Fruit fly (Drosophila melanogaster) whole organism, embryonic: Measurements from ENCODE around the gene CG31102.

Source experiments
- Bdp1 ChIP-seq: fragments of 200-800 bp; sonication (Bioruptor generic); optimal IDR thresholded peaks from 3 replicates; lab custom pipeline; 2016; ENCODE audit warnings: missing biosample characterization, missing genetic modification characterization
- CG11398 ChIP-seq: fragments of 200-800 bp; sonication (Bioruptor generic); optimal IDR thresholded peaks from 2 replicates; lab custom pipeline; 2016; ENCODE audit warnings: missing biosample characterization, missing genetic modification characterization
- CG7786 ChIP-seq: fragments of 200-800 bp; sonication (Bioruptor generic); optimal IDR thresholded peaks from 2 replicates; lab custom pipeline; 2016; ENCODE audit warnings: missing biosample characterization, missing genetic modification characterization
- Fer2 ChIP-seq: fragments of 200-800 bp; sonication (Bioruptor generic); optimal IDR thresholded peaks from 2 replicates; lab custom pipeline; 2018; ENCODE audit warnings: missing biosample characterization, mild to moderate bottlenecking, missing genetic modification characterization, moderate library complexity
- HHEX ChIP-seq: fragments of 200-800 bp; sonication (Bioruptor generic); optimal IDR thresholded peaks from 3 replicates; lab custom pipeline; 2017; ENCODE audit warnings: missing biosample characterization, mild to moderate bottlenecking, missing genetic modification characterization, missing genetic modification reagents
- btn ChIP-seq: fragments of 200-800 bp; sonication (Bioruptor generic); optimal IDR thresholded peaks from 2 replicates; lab custom pipeline; 2016; ENCODE audit warnings: missing biosample characterization, missing genetic modification characterization
- lov ChIP-seq, 2 experiments: fragments of 200-800 bp in 1 of 2; fragments of >200 bp in 1 of 2; sonication (Bioruptor generic) in 1 of 2; IDR thresholded peaks in 1 of 2; optimal IDR thresholded peaks in 1 of 2; 2 replicates in 1 of 2; 3 replicates in 1 of 2; pipeline versions ENCODE4 v1.3.6 to Lab custom; 2017 to 2022; ENCODE audit warnings: missing biosample characterization in 1 of 2, missing genetic modification characterization in 1 of 2
- unpg ChIP-seq: fragments of 200-800 bp; sonication (Bioruptor generic); optimal IDR thresholded peaks from 3 replicates; lab custom pipeline; 2018; ENCODE audit warnings: missing biosample characterization, mild to moderate bottlenecking, missing genetic modification characterization, moderate library complexity

DNA sequence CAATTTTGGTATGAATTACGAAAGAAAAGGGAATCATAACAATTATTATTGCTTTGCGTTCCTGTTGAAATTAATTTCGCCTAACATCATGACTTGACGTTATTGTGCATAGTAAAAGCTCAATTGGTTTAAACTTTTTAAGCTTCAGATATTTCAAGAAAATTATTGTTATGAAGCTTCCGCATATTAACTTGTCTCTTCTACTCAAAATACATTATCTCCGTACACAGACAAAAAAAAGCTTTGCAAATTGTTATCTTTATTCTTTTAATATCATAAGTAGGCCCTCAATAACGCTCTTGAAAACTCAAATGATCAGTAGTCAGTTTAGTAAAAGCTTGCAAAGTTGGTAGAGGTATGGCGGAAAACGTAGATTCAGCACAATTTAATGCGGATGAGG lies 8.3 kb downstream of the CG31102 start, which contains the start of gene CG13658:
- TF ChIP-seq HHEX (no peak), CG7786 (GFP tag; lab: Kevin White, UChicago) (no peak), CG11398 (no peak), btn (GFP tag; lab: Kevin White, UChicago) (no peak), Bdp1 (GFP tag; lab: Kevin White, UChicago) (no peak), unpg (GFP tag; lab: Kevin White, UChicago) (no peak), lov (optimal IDR thresholded peaks at IDR 0.05; lab: Kevin White, UChicago) (no peak), lov (GFP tag; IDR thresholded peaks at IDR 0.05; lab: Robert Waterston, UW) (no peak), Fer2 (tag; lab: Kevin White, UChicago) (no peak)
